Worm (Caenorhabditis elegans) whole organism, mixed stage, embryonic: Measurements from ENCODE around the gene fcmt-1.

Experiments
- elt-3 ChIP-seq: fragments of 150-350 bp; optimal IDR thresholded peaks from 2 replicates; lab custom pipeline; 2014; ENCODE audit warnings: missing biosample characterization, missing genetic modification characterization
- ham-2 ChIP-seq: fragments of 200-800 bp; sonication (Bioruptor generic); optimal IDR thresholded peaks from 2 replicates; lab custom pipeline; 2018; ENCODE audit warnings: mild to moderate bottlenecking, missing genetic modification characterization, missing compliant biosample characterization
- lin-32 ChIP-seq: fragments of 200-800 bp; sonication (Bioruptor generic); optimal IDR thresholded peaks from 2 replicates; lab custom pipeline; 2018; ENCODE audit warnings: mild to moderate bottlenecking, missing genetic modification characterization, missing compliant biosample characterization
- mab-5 ChIP-seq: fragments of 150-350 bp; optimal IDR thresholded peaks from 2 replicates; lab custom pipeline; 2014; ENCODE audit warnings: missing biosample characterization, missing genetic modification characterization
- unc-39 ChIP-seq: fragments of 150-350 bp; optimal IDR thresholded peaks from 2 replicates; lab custom pipeline; 2014; ENCODE audit warnings: missing biosample characterization, missing genetic modification characterization

DNA sequence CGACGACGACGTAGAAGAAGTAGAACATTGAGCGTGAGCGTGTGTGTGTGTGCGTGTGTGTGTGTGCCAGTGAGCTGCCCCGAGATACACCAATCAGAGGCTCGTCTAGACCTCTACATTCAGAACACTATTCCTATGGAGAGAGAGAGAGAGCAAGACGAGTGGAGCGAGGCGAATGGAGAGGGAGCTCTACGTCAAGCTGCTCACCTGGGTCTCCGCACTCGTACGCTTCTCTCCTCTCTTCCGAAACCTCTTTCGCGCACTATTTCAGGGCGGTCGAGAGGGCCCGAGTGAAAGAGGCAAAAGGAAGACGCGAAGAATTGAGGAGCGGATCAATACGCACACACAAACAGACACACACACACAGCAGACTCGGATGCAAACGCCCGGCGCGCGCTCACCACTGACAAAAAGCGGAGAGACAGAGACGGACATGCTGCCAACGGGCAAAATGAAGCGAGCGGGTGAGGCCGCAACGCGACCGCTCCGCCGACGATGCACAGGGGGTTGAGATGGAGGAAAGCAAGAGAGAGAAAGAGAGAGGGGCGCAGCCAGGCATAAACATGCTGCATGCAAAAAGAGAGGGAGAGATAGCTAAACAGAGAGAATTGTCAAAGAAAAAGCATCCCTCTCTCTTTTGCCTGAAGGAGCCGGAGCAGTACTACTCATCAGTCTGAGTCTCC, 40.3 kb upstream of the fcmt-1 start:
- TF ChIP-seq unc-39 (tag; lab: Kevin White, UChicago) (peak; percentile 9), mab-5 (no peak), elt-3 (tag; lab: Kevin White, UChicago) (no peak), ham-2 (GFP tag; lab: Kevin White, UChicago) (peak; percentile 99), lin-32 (GFP tag; lab: Kevin White, UChicago) (peak; percentile 36)
